Worm (Caenorhabditis elegans) whole organism, L4 larva: Measurements from ENCODE around the gene ing-3.
"Not testable (repeated sequence)": the region's sequence is repeated elsewhere in the genome, so short reads cannot be mapped to it uniquely, and the experiment has no call there.

ENCODE experiments used
- D1046.2 ChIP-seq: fragments of 200-800 bp; sonication (Bioruptor generic); IDR thresholded peaks from 2 replicates; pipeline ENCODE4 v1.3.6; 2022; ENCODE audit warnings: missing genetic modification characterization, missing compliant biosample characterization
- F49E8.2 ChIP-seq: sonication (generic microtip); optimal IDR thresholded peaks from 2 replicates; lab custom pipeline; 2016; ENCODE audit warnings: missing compliant biosample characterization, mild to moderate bottlenecking, missing genetic modification characterization, borderline replicate concordance
- Y105C5A.15 ChIP-seq: fragments of 200-800 bp; sonication (Bioruptor generic); IDR thresholded peaks from 2 replicates; pipeline ENCODE4 v1.3.6; 2022; ENCODE audit warnings: missing genetic modification characterization, missing compliant biosample characterization
- Y75B8A.6 ChIP-seq: fragments of 200-800 bp; sonication (Bioruptor generic); IDR thresholded peaks from 2 replicates; pipeline ENCODE4 v1.3.6; 2022; ENCODE audit warnings: missing genetic modification reagents, missing genetic modification characterization, missing compliant biosample characterization
- ZK337.2 ChIP-seq: fragments of 200-800 bp; sonication (Bioruptor generic); IDR thresholded peaks from 2 replicates; pipeline ENCODE4 v1.3.6; 2022; ENCODE audit warnings: missing genetic modification reagents, missing genetic modification characterization, missing compliant biosample characterization
- aha-1 ChIP-seq: fragments of 150-350 bp; peaks from one replicate; lab custom pipeline; 2014; ENCODE audit warnings: missing biosample characterization, missing genetic modification characterization
- ama-1 ChIP-seq: fragments of 150-350 bp; optimal IDR thresholded peaks from 2 replicates; lab custom pipeline; 2014; ENCODE audit warnings: inconsistent platforms, mixed read lengths
- cey-2 ChIP-seq: sonication (generic microtip); optimal IDR thresholded peaks from 3 replicates; lab custom pipeline; 2017; ENCODE audit warnings: missing genetic modification characterization, mild to moderate bottlenecking, missing compliant biosample characterization, antibody characterized with exemption, borderline replicate concordance; ENCODE audit not compliant: insufficient read depth
- daf-16 ChIP-seq, 3 experiments: sonication (generic microtip); optimal IDR thresholded peaks; 2 replicates each; lab custom pipeline; 2016 to 2017; ENCODE audit warnings: missing genetic modification characterization in 3 of 3, missing genetic modification reagents in 3 of 3, mild to moderate bottlenecking in 2 of 3, missing compliant biosample characterization in 2 of 3, missing biosample characterization in 1 of 3, moderate library complexity in 1 of 3
- dmd-6 ChIP-seq: fragments of 200-800 bp; sonication (Bioruptor generic); IDR thresholded peaks from 2 replicates; pipeline ENCODE4 v1.3.6; 2022; ENCODE audit warnings: missing genetic modification reagents, missing genetic modification characterization, missing compliant biosample characterization
- duxl-1 ChIP-seq: sonication (generic microtip); optimal IDR thresholded peaks from 2 replicates; lab custom pipeline; 2016; ENCODE audit warnings: mild to moderate bottlenecking, missing genetic modification characterization, moderate library complexity, missing compliant biosample characterization; ENCODE audit not compliant: poor library complexity
- dve-1 ChIP-seq: sonication (generic microtip); optimal IDR thresholded peaks from 2 replicates; lab custom pipeline; 2017; ENCODE audit warnings: antibody characterized with exemption, mild to moderate bottlenecking, missing genetic modification characterization, missing compliant biosample characterization; ENCODE audit not compliant: insufficient read depth
- egl-27 ChIP-seq: sonication (generic microtip); optimal IDR thresholded peaks from 3 replicates; lab custom pipeline; 2017; ENCODE audit warnings: missing biosample characterization, missing genetic modification reagents, missing genetic modification characterization
- egl-43 ChIP-seq: fragments of 200-800 bp; sonication (Bioruptor generic); IDR thresholded peaks from 2 replicates; pipeline ENCODE4 v1.3.6; 2022; ENCODE audit warnings: missing genetic modification reagents, missing genetic modification characterization, missing compliant biosample characterization
- fkh-10 ChIP-seq: fragments of 150-350 bp; optimal IDR thresholded peaks from 2 replicates; lab custom pipeline; 2014; ENCODE audit warnings: missing biosample characterization, missing genetic modification reagents, missing genetic modification characterization
- hlh-11 ChIP-seq: fragments of 200-800 bp; sonication (Bioruptor generic); optimal IDR thresholded peaks from 2 replicates; lab custom pipeline; 2018; ENCODE audit warnings: mild to moderate bottlenecking, missing genetic modification characterization, missing compliant biosample characterization
- hlh-30 ChIP-seq: sonication (generic microtip); optimal IDR thresholded peaks from 2 replicates; lab custom pipeline; 2017; ENCODE audit warnings: antibody characterized with exemption, mild to moderate bottlenecking, missing genetic modification characterization, missing compliant biosample characterization; ENCODE audit not compliant: insufficient read depth
- lin-1 ChIP-seq: fragments of 200-800 bp; sonication (Bioruptor generic); IDR thresholded peaks from 2 replicates; pipeline ENCODE4 v1.3.6; 2022; ENCODE audit warnings: missing genetic modification reagents, missing genetic modification characterization, missing compliant biosample characterization
- lin-13 ChIP-seq: fragments of 150-350 bp; optimal IDR thresholded peaks from 2 replicates; lab custom pipeline; 2014; ENCODE audit warnings: missing biosample characterization, missing genetic modification reagents, missing genetic modification characterization
- lin-38 ChIP-seq: fragments of 200-800 bp; sonication (Bioruptor generic); IDR thresholded peaks from 2 replicates; pipeline ENCODE4 v1.3.6; 2022; ENCODE audit warnings: missing genetic modification reagents, missing genetic modification characterization, missing compliant biosample characterization
- lsy-2 ChIP-seq, 2 experiments: fragments of 150-350 bp in 1 of 2; sonication (generic microtip) in 1 of 2; optimal IDR thresholded peaks; 2 replicates each; lab custom pipeline; 2014 to 2017; ENCODE audit warnings: missing biosample characterization in 2 of 2, missing genetic modification characterization in 2 of 2
- madf-5 ChIP-seq, 2 experiments: fragments of 200-800 bp; sonication (Bioruptor generic); IDR thresholded peaks; 2 replicates each; pipeline ENCODE4 v1.3.6; 2022; ENCODE audit warnings: missing compliant biosample characterization in 2 of 2, missing genetic modification characterization in 2 of 2
- mdt-29 ChIP-seq: fragments of 200-800 bp; sonication (Bioruptor generic); IDR thresholded peaks from 2 replicates; pipeline ENCODE4 v1.3.6; 2022; ENCODE audit warnings: missing genetic modification reagents, missing genetic modification characterization, missing compliant biosample characterization
- mep-1 ChIP-seq: fragments of 150-350 bp; sonication (generic microtip); optimal IDR thresholded peaks from 3 replicates; lab custom pipeline; 2014; ENCODE audit warnings: missing biosample characterization, missing genetic modification characterization
- mes-2 ChIP-seq: sonication (generic microtip); optimal IDR thresholded peaks from 2 replicates; lab custom pipeline; 2016; ENCODE audit warnings: missing genotype, mild to moderate bottlenecking, missing genetic modification characterization, missing compliant biosample characterization; ENCODE audit not compliant: poor library complexity, severe bottlenecking
- mxl-3 ChIP-seq: fragments of 200-800 bp; sonication (Bioruptor generic); optimal IDR thresholded peaks from 2 replicates; lab custom pipeline; 2018; ENCODE audit warnings: mild to moderate bottlenecking, missing genetic modification characterization, missing compliant biosample characterization
- nhr-10 ChIP-seq: fragments of 150-350 bp; optimal IDR thresholded peaks from 2 replicates; lab custom pipeline; 2014; ENCODE audit warnings: missing biosample characterization, missing genetic modification characterization
- nhr-102 ChIP-seq: sonication (generic microtip); optimal IDR thresholded peaks from 2 replicates; lab custom pipeline; 2016; ENCODE audit warnings: mild to moderate bottlenecking, missing genetic modification characterization, moderate library complexity, missing compliant biosample characterization
- nhr-11 ChIP-seq: fragments of 150-350 bp; optimal IDR thresholded peaks from 2 replicates; lab custom pipeline; 2014; ENCODE audit warnings: missing biosample characterization, missing genetic modification characterization
- nhr-48 ChIP-seq: sonication (generic microtip); optimal IDR thresholded peaks from 2 replicates; lab custom pipeline; 2016; ENCODE audit warnings: mild to moderate bottlenecking, missing genetic modification characterization, missing compliant biosample characterization
- nhr-6 ChIP-seq: fragments of 150-350 bp; optimal IDR thresholded peaks from 2 replicates; lab custom pipeline; 2014; ENCODE audit warnings: missing biosample characterization, missing genetic modification characterization
- nhr-77 ChIP-seq: fragments of 150-350 bp; optimal IDR thresholded peaks from 2 replicates; lab custom pipeline; 2014; ENCODE audit warnings: missing biosample characterization, missing genetic modification characterization
- pha-4 ChIP-seq, 2 experiments: fragments of 150-350 bp in 1 of 2; fragments of 200-800 bp in 1 of 2; sonication (Bioruptor generic) in 1 of 2; IDR thresholded peaks in 1 of 2; optimal IDR thresholded peaks in 1 of 2; 2 replicates each; pipeline versions ENCODE4 v1.3.6 to Lab custom; 2014 to 2022; ENCODE audit warnings: missing genetic modification characterization in 2 of 2, missing genetic modification reagents in 2 of 2, missing biosample characterization in 1 of 2, missing compliant biosample characterization in 1 of 2
- pqm-1 ChIP-seq: sonication (generic microtip); optimal IDR thresholded peaks from 2 replicates; lab custom pipeline; 2017; ENCODE audit warnings: missing biosample characterization, missing genetic modification characterization
- rbr-2 ChIP-seq: sonication (generic microtip); optimal IDR thresholded peaks from 2 replicates; lab custom pipeline; 2016; ENCODE audit warnings: missing genotype, missing genetic modification characterization, missing compliant biosample characterization
- saeg-2 ChIP-seq: fragments of 200-800 bp; sonication (Bioruptor generic); IDR thresholded peaks from 2 replicates; pipeline ENCODE4 v1.3.6; 2022; ENCODE audit warnings: missing genetic modification reagents, missing genetic modification characterization, missing compliant biosample characterization
- snpc-1.2 ChIP-seq: fragments of 200-800 bp; sonication (Bioruptor generic); IDR thresholded peaks from 2 replicates; pipeline ENCODE4 v1.3.6; 2022; ENCODE audit warnings: missing genetic modification reagents, missing genetic modification characterization, missing compliant biosample characterization
- snpc-4 ChIP-seq: fragments of 150-350 bp; optimal IDR thresholded peaks from 2 replicates; lab custom pipeline; 2014; ENCODE audit warnings: missing biosample characterization, missing genetic modification characterization
- spr-3 ChIP-seq: fragments of 200-800 bp; sonication (Bioruptor generic); optimal IDR thresholded peaks from 2 replicates; lab custom pipeline; 2018; ENCODE audit warnings: mild to moderate bottlenecking, missing genetic modification characterization, missing compliant biosample characterization
- tra-1 ChIP-seq: fragments of 200-800 bp; sonication (Bioruptor generic); IDR thresholded peaks from 2 replicates; pipeline ENCODE4 v1.3.6; 2022; ENCODE audit warnings: missing genetic modification reagents, missing genetic modification characterization, missing compliant biosample characterization
- zag-1 ChIP-seq: fragments of 150-350 bp; optimal IDR thresholded peaks from 2 replicates; lab custom pipeline; 2014; ENCODE audit warnings: missing biosample characterization, missing genetic modification characterization

Gene ing-3

DNA sequence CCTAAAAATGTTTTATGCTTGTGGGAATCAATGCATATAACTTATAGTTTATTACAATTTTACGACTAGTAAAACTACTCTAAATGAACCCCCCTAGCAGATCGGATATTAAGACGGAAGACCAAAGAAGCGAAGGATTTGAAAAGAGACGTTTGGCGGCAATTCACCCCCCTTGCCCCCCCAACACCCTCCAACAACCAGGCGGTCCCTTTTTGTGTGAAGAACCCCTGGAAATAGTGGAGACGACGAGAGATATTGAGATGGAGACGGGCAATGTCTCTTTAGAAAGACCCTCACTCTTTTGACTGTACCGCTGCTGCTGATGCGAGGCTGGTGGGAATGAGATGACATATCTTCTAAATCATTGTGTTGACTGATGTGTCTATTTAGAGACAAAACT, 28.5 kb upstream of the ing-3 start:
- TF ChIP-seq aha-1 (peak; percentile 14), spr-3 (GFP tag; lab: Kevin White, UChicago) (no peak)

DNA sequence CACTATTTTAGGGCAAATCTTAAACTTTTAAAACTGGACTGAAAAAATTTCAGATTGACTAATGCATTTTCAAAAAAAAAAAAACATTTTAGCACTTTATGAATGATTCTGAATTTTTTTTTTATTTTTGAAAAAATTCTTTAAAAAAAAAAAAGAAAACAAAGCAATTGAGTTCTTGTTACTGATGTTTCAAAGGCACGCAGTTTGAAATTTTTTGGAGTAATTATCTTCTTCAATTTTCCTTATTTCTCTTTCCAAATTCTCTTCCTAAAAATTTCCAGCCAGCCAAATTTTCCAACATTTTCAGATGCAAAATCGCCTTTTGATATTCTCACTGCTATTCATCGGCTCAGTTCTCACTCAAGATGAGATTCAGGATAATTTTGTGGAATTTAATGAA, 23.8 kb upstream of the ing-3 start, which contains the start of gene F08G2.8:
TSS of gene F08G2.8 (plus strand) at position 301 of the 400 bp plus-strand sequence.
- TF ChIP-seq cey-2 (no peak), fkh-10 (GFP tag; lab: Kevin White, UChicago) (no peak), tra-1 (GFP tag; lab: Robert Waterston, UW) (no peak), ZK337.2 (GFP tag; lab: Robert Waterston, UW) (no peak), zag-1 (tag; lab: Kevin White, UChicago) (no peak), ama-1 (no peak), Y75B8A.6 (GFP tag; lab: Robert Waterston, UW) (no peak), mxl-3 (GFP tag; lab: Kevin White, UChicago) (no peak), nhr-77 (no peak), nhr-10 (no peak), egl-43 (GFP tag; lab: Robert Waterston, UW) (no peak), D1046.2 (no peak), pqm-1 (tag; lab: Kevin White, UChicago) (no peak), snpc-1.2 (no peak), madf-5 (GFP tag; IDR thresholded peaks at IDR 0.05; lab: Robert Waterston, UW) (no peak), Y105C5A.15 (GFP tag; lab: Robert Waterston, UW) (no peak), egl-27 (no peak), nhr-11 (tag; lab: Kevin White, UChicago) (no peak)

DNA sequence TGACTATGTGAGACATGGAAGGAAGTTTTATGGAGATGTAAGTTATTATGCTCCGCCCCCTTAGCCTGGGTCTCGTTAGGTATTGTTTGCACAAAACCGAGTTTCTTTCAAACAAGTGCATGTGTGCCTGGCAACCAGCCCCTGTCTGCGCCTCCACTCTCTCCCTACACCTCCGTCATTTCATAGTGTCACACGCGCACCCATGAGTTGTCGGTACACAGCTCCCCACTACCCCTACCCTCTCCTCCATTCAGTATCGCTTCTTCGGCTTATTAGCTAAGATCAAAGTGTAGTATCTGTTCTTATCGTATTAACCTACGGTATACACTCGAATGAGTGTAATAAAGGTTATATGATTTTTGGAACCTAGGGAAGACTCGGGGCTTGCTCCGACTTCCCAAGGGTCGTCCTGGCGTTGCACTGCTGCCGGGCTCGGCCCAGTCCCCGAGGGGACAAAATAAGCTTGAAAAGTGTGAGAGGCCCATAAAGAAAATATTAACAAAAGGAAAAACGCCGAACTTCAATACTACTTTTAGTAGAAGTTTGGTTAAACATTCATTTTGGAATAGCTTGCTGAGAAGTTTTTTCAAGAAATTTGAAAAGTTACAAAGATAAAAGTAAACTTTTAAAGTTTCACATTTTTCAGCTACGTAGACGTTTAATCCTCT, 23.2 kb upstream of the ing-3 start:
- TF ChIP-seq mdt-29 (GFP tag; lab: Robert Waterston, UW) (peak; percentile 60; the same call in 1 of the 2 replicates), pha-4 (GFP tag; IDR thresholded peaks at IDR 0.05; lab: Robert Waterston, UW) (peak; percentile 48; the same call in 1 of the 2 replicates), duxl-1 (tag; lab: Kevin White, UChicago) (peak; percentile 65), hlh-30 (tag; lab: Kevin White, UChicago) (peak; percentile 37), nhr-48 (tag; lab: Kevin White, UChicago) (peak; percentile 28), saeg-2 (GFP tag; lab: Robert Waterston, UW) (peak; percentile 52; the same call in 1 of the 2 replicates), snpc-1.2 (peak; percentile 45; the same call in 1 of the 2 replicates), nhr-6 (tag; lab: Kevin White, UChicago) (peak; percentile 37), ama-1 (peak; percentile 39), nhr-102 (peak; percentile 68), dmd-6 (GFP tag; lab: Robert Waterston, UW) (peak; percentile 62), lin-13 (GFP tag; lab: Kevin White, UChicago) (peak; percentile 33), lin-1 (GFP tag; lab: Robert Waterston, UW) (peak; percentile 27; the same call in 1 of the 2 replicates), mep-1 (tag; lab: Kevin White, UChicago) (peak; percentile 48), aha-1 (peak; percentile 22), lin-38 (GFP tag; lab: Robert Waterston, UW) (peak; percentile 63), hlh-11 (tag; lab: Kevin White, UChicago) (peak; percentile 42), daf-16 (tag; optimal IDR thresholded peaks at IDR 0.05; lab: Kevin White, UChicago) (peak; percentile 60), snpc-4 (tag; lab: Kevin White, UChicago) (peak; percentile 60), mes-2 (peak; percentile 3), rbr-2 (tag; lab: Kevin White, UChicago) (peak; percentile 5), F49E8.2 (tag; lab: Kevin White, UChicago) (peak; percentile 41), lsy-2 (tag; optimal IDR thresholded peaks at IDR 0.05; lab: Kevin White, UChicago) (peak in 1 of 2 experiments; percentile 34), dve-1 (peak; percentile 84)
- TF ChIP-seq pha-4 (tag; optimal IDR thresholded peaks at IDR 0.05; lab: Kevin White, UChicago); daf-16 (GFP tag; optimal IDR thresholded peaks at IDR 0.05; lab: Kevin White, UChicago): not testable (repeated sequence)
